Fruit fly (Drosophila melanogaster): ENCODE measurements around the gene eIF3a.

Gene eIF3a

DNA sequence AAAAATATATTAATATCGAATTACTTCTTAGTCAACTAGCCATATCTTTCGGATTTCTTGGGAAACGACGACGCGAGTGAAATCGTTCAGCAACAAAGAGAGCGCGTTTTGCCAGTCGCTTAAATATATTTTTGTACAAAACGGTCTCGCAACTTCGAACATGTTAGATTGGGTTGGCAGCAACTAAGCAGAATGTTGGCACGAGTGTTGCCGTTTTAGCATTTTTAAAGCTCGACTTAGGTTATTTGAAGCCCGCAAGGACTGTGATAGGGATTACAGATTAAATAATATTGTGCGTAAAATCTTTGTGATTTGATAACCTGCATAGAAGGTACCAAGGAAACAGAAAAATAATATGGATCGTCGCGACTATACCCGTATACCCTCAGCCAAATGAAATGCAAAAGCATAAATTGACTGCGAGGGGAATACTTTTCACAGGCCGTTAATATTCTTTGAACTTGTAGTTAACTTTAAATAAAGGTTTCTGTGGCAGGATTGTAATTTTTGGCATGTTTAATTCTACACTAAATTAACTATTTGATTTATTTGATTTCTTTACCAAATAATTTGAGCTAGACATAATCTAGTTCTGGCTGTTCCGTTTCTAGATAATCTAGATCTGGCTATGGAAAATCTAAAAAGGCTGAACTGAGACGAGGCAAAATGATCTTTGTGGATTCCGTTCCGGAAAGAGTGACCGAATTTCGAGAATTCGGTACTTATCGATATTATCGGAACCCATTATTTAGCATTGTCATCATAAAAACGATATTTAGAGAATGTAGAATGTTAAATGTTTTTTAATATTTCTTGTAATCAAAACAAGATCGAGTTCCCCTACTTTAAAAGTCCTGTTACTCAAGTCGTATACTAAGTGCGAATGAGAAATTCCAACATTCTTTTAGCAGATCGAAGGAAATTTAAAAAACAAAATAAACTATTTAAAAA lies 45.6 kb upstream of the eIF3a start, which contains the start of gene CG31523 (continued):
- peak; percentile 34 for TF ChIP-seq kni (GFP tag; optimal IDR thresholded peaks at IDR 0.05)
- no peak for TF ChIP-seq D19B (GFP tag; optimal IDR thresholded peaks at IDR 0.05)
- TF ChIP-seq CG9797 (GFP tag; optimal IDR thresholded peaks at IDR 0.05), result peak; percentile 42
- peak; percentile 23 for TF ChIP-seq Med (GFP tag)
- TF ChIP-seq chinmo (GFP tag; IDR thresholded peaks at IDR 0.05; ENCODE audit: partially characterized antibody), result 0 out of 4 replicates have a peak, but pooled peaks have one; percentile 37
- peak; percentile 49 for TF ChIP-seq CG15514 (GFP tag; optimal IDR thresholded peaks at IDR 0.05)
- TF ChIP-seq zfh1 (GFP tag; IDR thresholded peaks at IDR 0.05), result no peak
- no peak for TF ChIP-seq dan (GFP tag; IDR thresholded peaks at IDR 0.05)
- TF ChIP-seq al (GFP tag; IDR thresholded peaks at IDR 0.05), result no peak
- no peak for TF ChIP-seq ash1 (GFP tag; optimal IDR thresholded peaks at IDR 0.05)
- TF ChIP-seq CG18619 (GFP tag; optimal IDR thresholded peaks at IDR 0.05), result peak; percentile 27
- TF ChIP-seq CG8924 (tag; optimal IDR thresholded peaks at IDR 0.05), result no peak
- peak; percentile 38; the same call in 1 of the 2 replicates for TF ChIP-seq CG42726 (GFP tag; IDR thresholded peaks at IDR 0.05; ENCODE audit: partially characterized antibody)
- peak; percentile 58 for TF ChIP-seq Doc3 (GFP tag; IDR thresholded peaks at IDR 0.05; ENCODE audit: partially characterized antibody)
- TF ChIP-seq CG8089 (GFP tag; optimal IDR thresholded peaks at IDR 0.05), result no peak
- TF ChIP-seq jing (GFP tag; optimal IDR thresholded peaks at IDR 0.05), result no peak

DNA sequence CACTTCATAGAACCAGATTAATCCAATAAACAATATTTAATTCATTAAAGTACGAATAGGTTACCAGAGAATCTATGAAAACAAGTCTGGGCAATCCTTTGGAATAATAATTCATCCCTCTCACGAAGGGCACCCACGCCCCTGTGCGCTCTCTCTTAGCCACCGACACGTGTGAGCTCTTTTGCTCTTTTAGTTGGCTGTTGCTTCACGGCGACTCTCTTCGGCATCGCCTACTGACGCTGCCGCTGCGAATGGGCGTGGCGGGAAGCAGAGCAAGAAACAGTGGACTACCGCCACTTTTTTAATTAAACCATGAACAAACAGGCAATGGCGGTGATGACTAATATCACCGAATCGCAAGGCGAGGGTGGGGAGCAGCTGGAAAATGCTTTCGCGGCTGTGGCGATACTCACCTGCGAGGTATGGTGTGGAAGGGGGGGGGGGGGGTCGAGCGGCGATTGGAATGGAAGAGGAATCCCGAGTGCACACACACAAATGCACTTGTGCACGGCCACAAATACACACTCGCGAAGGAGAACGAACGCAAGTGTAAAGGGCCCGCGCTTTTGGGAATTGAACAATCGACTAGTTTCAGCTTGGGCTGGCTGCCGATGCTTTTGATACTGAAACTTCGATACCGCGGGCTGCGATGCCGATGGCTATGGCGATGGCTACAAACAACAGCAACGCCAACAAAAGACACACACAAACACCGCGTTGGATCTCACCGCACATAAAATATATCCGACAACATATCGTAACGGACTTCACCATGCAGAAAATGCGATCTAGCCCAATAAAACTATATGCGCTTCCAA lies 44.7 kb upstream of the eIF3a start:
- TF ChIP-seq HLH54F (GFP tag; optimal IDR thresholded peaks at IDR 0.05) (peak; percentile 86), btn (GFP tag; optimal IDR thresholded peaks at IDR 0.05) (peak; percentile 70), Atf3 (GFP tag; optimal IDR thresholded peaks at IDR 0.05) (no peak), CG33557 (GFP tag; optimal IDR thresholded peaks at IDR 0.05) (no peak), twi (tag; optimal IDR thresholded peaks at IDR 0.05) (no peak), CG16815 (GFP tag; optimal IDR thresholded peaks at IDR 0.05) (peak; percentile 51), Antp (GFP tag; optimal IDR thresholded peaks at IDR 0.05) (peak; percentile 85), mirr (GFP tag; optimal IDR thresholded peaks at IDR 0.05) (peak; percentile 42), Asciz (GFP tag; optimal IDR thresholded peaks at IDR 0.05) (peak; percentile 86), CG1602 (GFP tag; optimal IDR thresholded peaks at IDR 0.05) (peak; percentile 74), gcm2 (GFP tag; optimal IDR thresholded peaks at IDR 0.05) (peak; percentile 82), ro (GFP tag; IDR thresholded peaks at IDR 0.05) (no peak), sim (GFP tag; IDR thresholded peaks at IDR 0.05) (0 out of 2 replicates have a peak, but pooled peaks have one; percentile 52), CG1792 (GFP tag; optimal IDR thresholded peaks at IDR 0.05) (peak; percentile 78), cad (GFP tag; optimal IDR thresholded peaks at IDR 0.05) (no peak), row (GFP tag; IDR thresholded peaks at IDR 0.05) (peak; percentile 87), CG13894 (tag; optimal IDR thresholded peaks at IDR 0.05) (peak; percentile 23), CG7928 (GFP tag; optimal IDR thresholded peaks at IDR 0.05) (peak; percentile 56), CG1832 (GFP tag; optimal IDR thresholded peaks at IDR 0.05) (no peak), nau (GFP tag; optimal IDR thresholded peaks at IDR 0.05) (peak; percentile 84), mld (GFP tag; IDR thresholded peaks at IDR 0.05; ENCODE audit: partially characterized antibody) (no peak), ERR (GFP tag; optimal IDR thresholded peaks at IDR 0.05) (peak; percentile 78), Deaf1 (tag; optimal IDR thresholded peaks at IDR 0.05) (peak; percentile 90), CG31365 (tag; optimal IDR thresholded peaks at IDR 0.05) (peak; percentile 55), CG13123 (GFP tag; optimal IDR thresholded peaks at IDR 0.05) (peak; percentile 74), CG8924 (tag; optimal IDR thresholded peaks at IDR 0.05) (peak; percentile 80), CG2120 (GFP tag; optimal IDR thresholded peaks at IDR 0.05) (peak; percentile 95), sqz (GFP tag; optimal IDR thresholded peaks at IDR 0.05) (peak; percentile 39), inv (GFP tag; IDR thresholded peaks at IDR 0.05; ENCODE audit: partially characterized antibody) (0 out of 2 replicates have a peak, but pooled peaks have one; percentile 17), CG43689 (GFP tag; IDR thresholded peaks at IDR 0.05) (peak; percentile 65)

All from whole organism, embryonic.